Worm (Caenorhabditis elegans) whole organism, L3 larva: Measurements from ENCODE around the gene tag-321.

Source experiments
- jun-1 ChIP-seq: fragments of 150-350 bp; optimal IDR thresholded peaks from 2 replicates; lab custom pipeline; 2014; ENCODE audit warnings: missing biosample characterization, missing genetic modification reagents, missing genetic modification characterization
- nfya-1 ChIP-seq: sonication (generic microtip); optimal IDR thresholded peaks from 2 replicates; lab custom pipeline; 2017; ENCODE audit warnings: missing genetic modification characterization, mild to moderate bottlenecking, missing compliant biosample characterization, antibody characterized with exemption, moderate library complexity; ENCODE audit not compliant: insufficient read depth
- nhr-28 ChIP-seq: fragments of 150-350 bp; optimal IDR thresholded peaks from 2 replicates; lab custom pipeline; 2014; ENCODE audit warnings: missing biosample characterization, missing genetic modification characterization
- snpc-4 ChIP-seq: fragments of 150-350 bp; optimal IDR thresholded peaks from 2 replicates; lab custom pipeline; 2014; ENCODE audit warnings: missing biosample characterization, missing genetic modification characterization
- tbx-2 ChIP-seq: sonication (generic microtip); optimal IDR thresholded peaks from 2 replicates; lab custom pipeline; 2016; ENCODE audit warnings: mild to moderate bottlenecking, missing genetic modification characterization, missing compliant biosample characterization
- unc-62 ChIP-seq: fragments of 150-350 bp; sonication (generic microtip); optimal IDR thresholded peaks from 4 replicates; lab custom pipeline; 2014; ENCODE audit warnings: missing biosample characterization, missing genetic modification reagents, missing genetic modification characterization
- ztf-11 ChIP-seq: fragments of 150-350 bp; optimal IDR thresholded peaks from 2 replicates; lab custom pipeline; 2014; ENCODE audit warnings: missing biosample characterization, missing genetic modification characterization

ce11 chrIV:7808583-7808982 is 24.9 kb upstream of the tag-321 start, which contains the start of gene C33H5.1:
- TF ChIP-seq nhr-28 (tag; lab: Kevin White, UChicago) (no peak), ztf-11 (tag; lab: Kevin White, UChicago) (no peak), snpc-4 (tag; lab: Kevin White, UChicago) (no peak), unc-62 (GFP tag; lab: Kevin White, UChicago) (no peak), tbx-2 (tag; lab: Kevin White, UChicago) (no peak), nfya-1 (tag; lab: Kevin White, UChicago) (no peak), jun-1 (no peak)
